Fruit fly (Drosophila melanogaster) whole organism, embryonic: ENCODE results near the gene CG32026.
A peak's percentile ranks its signal among the peaks of the same experiment; 100 is the strongest.

Experiments
- Adf1 ChIP-seq: fragments of 200-800 bp; sonication (Bioruptor generic); IDR thresholded peaks from 2 replicates; pipeline ENCODE4 v1.3.6; 2022; ENCODE audit warnings: missing biosample characterization, missing genetic modification characterization
- Aef1 ChIP-seq: fragments of 200-800 bp; sonication (Bioruptor generic); IDR thresholded peaks from 3 replicates; pipeline ENCODE4 v1.3.6; 2022; ENCODE audit warnings: missing biosample characterization, missing genetic modification characterization
- CG10321 ChIP-seq: fragments of 200-800 bp; sonication (Bioruptor generic); IDR thresholded peaks from 2 replicates; pipeline ENCODE4 v1.3.6; 2022; ENCODE audit warnings: missing biosample characterization, missing genetic modification characterization
- CG10654 ChIP-seq: fragments of 200-800 bp; sonication (Bioruptor generic); optimal IDR thresholded peaks from 2 replicates; lab custom pipeline; 2016; ENCODE audit warnings: missing biosample characterization, missing genetic modification characterization
- CG10959 ChIP-seq: fragments of 200-800 bp; sonication (Bioruptor generic); IDR thresholded peaks from 2 replicates; pipeline ENCODE4 v1.3.6; 2022; ENCODE audit warnings: missing biosample characterization, missing genetic modification characterization
- CG11247 ChIP-seq: fragments of 200-800 bp; sonication (Bioruptor generic); IDR thresholded peaks from 2 replicates; pipeline ENCODE4 v1.3.6; 2022; ENCODE audit warnings: missing biosample characterization, missing genetic modification characterization
- CG14014 ChIP-seq: fragments of 200-800 bp; sonication (Bioruptor generic); IDR thresholded peaks from 2 replicates; pipeline ENCODE4 v1.3.6; 2022; ENCODE audit warnings: missing biosample characterization, missing genetic modification characterization
- CG14441 ChIP-seq: fragments of 200-800 bp; sonication (Bioruptor generic); IDR thresholded peaks from 2 replicates; pipeline ENCODE4 v1.3.6; 2022; ENCODE audit warnings: missing biosample characterization, missing genetic modification characterization
- CG18764 ChIP-seq: fragments of 200-800 bp; sonication (Bioruptor generic); optimal IDR thresholded peaks from 3 replicates; lab custom pipeline; 2016; ENCODE audit warnings: missing biosample characterization, missing genetic modification characterization
- CG4404 ChIP-seq: fragments of 200-800 bp; sonication (Bioruptor generic); IDR thresholded peaks from 2 replicates; pipeline ENCODE4 v1.3.6; 2022; ENCODE audit warnings: missing biosample characterization, missing genetic modification characterization
- CG4617 ChIP-seq: fragments of 200-800 bp; sonication (Bioruptor generic); optimal IDR thresholded peaks from 3 replicates; lab custom pipeline; 2016; ENCODE audit warnings: missing biosample characterization, missing genetic modification characterization, borderline replicate concordance
- CG4854 ChIP-seq: fragments of 200-800 bp; sonication (Bioruptor generic); optimal IDR thresholded peaks from 2 replicates; lab custom pipeline; 2016; ENCODE audit warnings: missing biosample characterization, missing genetic modification characterization, inconsistent platforms
- CG7372 ChIP-seq: fragments of 200-800 bp; sonication (Bioruptor generic); IDR thresholded peaks from 2 replicates; pipeline ENCODE4 v1.3.6; 2022; ENCODE audit warnings: missing biosample characterization, missing genetic modification characterization
- CG7928 ChIP-seq: fragments of 200-800 bp; sonication (Bioruptor generic); optimal IDR thresholded peaks from 2 replicates; lab custom pipeline; 2017; ENCODE audit warnings: missing biosample characterization, mild to moderate bottlenecking, missing genetic modification characterization
- CHES-1-like ChIP-seq: fragments of 200-800 bp; sonication (Bioruptor generic); optimal IDR thresholded peaks from 2 replicates; lab custom pipeline; 2016; ENCODE audit warnings: missing biosample characterization, missing genetic modification characterization
- Chrac-16 ChIP-seq: fragments of 200-800 bp; sonication (Bioruptor generic); optimal IDR thresholded peaks from 3 replicates; lab custom pipeline; 2016; ENCODE audit warnings: missing biosample characterization, missing genetic modification characterization
- D19B ChIP-seq: fragments of 200-800 bp; sonication (Bioruptor generic); optimal IDR thresholded peaks from 2 replicates; lab custom pipeline; 2017; ENCODE audit warnings: missing biosample characterization, mild to moderate bottlenecking, missing genetic modification characterization
- Dek ChIP-seq: fragments of 200-800 bp; sonication (Bioruptor generic); optimal IDR thresholded peaks from 3 replicates; lab custom pipeline; 2019; ENCODE audit warnings: missing biosample characterization, mild to moderate bottlenecking, missing genetic modification characterization, moderate library complexity
- Dip3 ChIP-seq: fragments of 200-800 bp; sonication (Bioruptor generic); optimal IDR thresholded peaks from 3 replicates; lab custom pipeline; 2016; ENCODE audit warnings: missing biosample characterization, missing genetic modification characterization
- Dref ChIP-seq: fragments of 200-800 bp; sonication (Bioruptor generic); IDR thresholded peaks from 2 replicates; pipeline ENCODE4 v1.3.6; 2022; ENCODE audit warnings: missing biosample characterization, missing genetic modification characterization
- ERR ChIP-seq: fragments of 200-800 bp; sonication (Bioruptor generic); optimal IDR thresholded peaks from 2 replicates; lab custom pipeline; 2016; ENCODE audit warnings: missing biosample characterization, missing genetic modification characterization
- Gsc ChIP-seq: fragments of 200-800 bp; sonication (Bioruptor generic); IDR thresholded peaks from 2 replicates; pipeline ENCODE4 v1.3.6; 2022; ENCODE audit warnings: missing biosample characterization, missing genetic modification characterization
- Lpt ChIP-seq: fragments of >200 bp; optimal IDR thresholded peaks from 2 replicates; lab custom pipeline; 2018; ENCODE audit warnings: missing biosample characterization, missing genetic modification characterization
- MESR4 ChIP-seq: fragments of 200-800 bp; sonication (Bioruptor generic); optimal IDR thresholded peaks from 2 replicates; lab custom pipeline; 2018; ENCODE audit warnings: missing biosample characterization, mild to moderate bottlenecking, missing genetic modification characterization, moderate library complexity
- NfI ChIP-seq: fragments of 200-800 bp; sonication (Bioruptor generic); optimal IDR thresholded peaks from 3 replicates; lab custom pipeline; 2018; ENCODE audit warnings: missing biosample characterization, mild to moderate bottlenecking, missing genetic modification characterization, moderate library complexity
- Oaz ChIP-seq: fragments of 200-800 bp; sonication (Bioruptor generic); IDR thresholded peaks from 2 replicates; pipeline ENCODE4 v1.3.6; 2022; ENCODE audit warnings: missing biosample characterization, missing genetic modification characterization
- Sry-β ChIP-seq: fragments of 200-800 bp; sonication (Bioruptor generic); optimal IDR thresholded peaks from 2 replicates; lab custom pipeline; 2018; ENCODE audit warnings: missing biosample characterization, mild to moderate bottlenecking, missing genetic modification characterization, moderate library complexity
- Vsx1 ChIP-seq: fragments of 200-800 bp; sonication (Bioruptor generic); optimal IDR thresholded peaks from 2 replicates; lab custom pipeline; 2017; ENCODE audit warnings: missing biosample characterization, mild to moderate bottlenecking, missing genetic modification characterization, missing genetic modification reagents
- abd-A ChIP-seq: fragments of 200-800 bp; sonication (Bioruptor generic); optimal IDR thresholded peaks from 3 replicates; lab custom pipeline; 2019; ENCODE audit warnings: missing biosample characterization, mild to moderate bottlenecking, missing genetic modification characterization, moderate library complexity
- bcd ChIP-seq: fragments of 200-800 bp; sonication (Bioruptor generic); optimal IDR thresholded peaks from 2 replicates; lab custom pipeline; 2017; ENCODE audit warnings: missing biosample characterization, mild to moderate bottlenecking, missing genetic modification characterization
- br ChIP-seq: fragments of >200 bp; optimal IDR thresholded peaks from 2 replicates; lab custom pipeline; 2017
- chn ChIP-seq: fragments of 200-800 bp; sonication (Bioruptor generic); optimal IDR thresholded peaks from 2 replicates; lab custom pipeline; 2016; ENCODE audit warnings: missing biosample characterization, missing genetic modification characterization
- en ChIP-seq: fragments of 200-800 bp; sonication (Bioruptor generic); optimal IDR thresholded peaks from 2 replicates; lab custom pipeline; 2016; ENCODE audit warnings: missing biosample characterization, missing genetic modification characterization
- esg ChIP-seq: fragments of 200-800 bp; sonication (Bioruptor generic); conservative IDR thresholded peaks from 2 replicates; pipeline ENCODE4 v1.3.6; 2022; ENCODE audit warnings: missing biosample characterization, missing genetic modification characterization
- ewg ChIP-seq: fragments of 200-800 bp; sonication (Bioruptor generic); optimal IDR thresholded peaks from 3 replicates; lab custom pipeline; 2017; ENCODE audit warnings: mild to moderate bottlenecking, missing biosample characterization, missing genetic modification reagents, missing genetic modification characterization
- gfzf ChIP-seq: fragments of 200-800 bp; sonication (Bioruptor generic); optimal IDR thresholded peaks from 2 replicates; lab custom pipeline; 2016; ENCODE audit warnings: missing biosample characterization, mild to moderate bottlenecking, missing genetic modification characterization, moderate library complexity
- grn ChIP-seq: fragments of 200-800 bp; sonication (Bioruptor generic); optimal IDR thresholded peaks from 3 replicates; lab custom pipeline; 2017; ENCODE audit warnings: missing biosample characterization, missing genetic modification characterization
- h ChIP-seq: fragments of >200 bp; optimal IDR thresholded peaks from 2 replicates; lab custom pipeline; 2017
- lmd ChIP-seq: fragments of 200-800 bp; sonication (Bioruptor generic); IDR thresholded peaks from 2 replicates; pipeline ENCODE4 v1.3.6; 2022; ENCODE audit warnings: missing biosample characterization, missing genetic modification characterization
- oc ChIP-seq: fragments of 200-800 bp; sonication (Bioruptor generic); optimal IDR thresholded peaks from 2 replicates; lab custom pipeline; 2018; ENCODE audit warnings: missing biosample characterization, mild to moderate bottlenecking, missing genetic modification characterization, moderate library complexity
- onecut ChIP-seq: fragments of 200-800 bp; sonication (Bioruptor generic); IDR thresholded peaks from 2 replicates; pipeline ENCODE4 v1.3.6; 2022; ENCODE audit warnings: missing biosample characterization, missing genetic modification characterization
- psq ChIP-seq: fragments of 200-800 bp; sonication (Bioruptor generic); optimal IDR thresholded peaks from 2 replicates; lab custom pipeline; 2017; ENCODE audit warnings: missing biosample characterization, missing genetic modification characterization
- sens ChIP-seq: fragments of 200-800 bp; sonication (Bioruptor generic); peaks from one replicate; lab custom pipeline; 2016; ENCODE audit warnings: missing biosample characterization, missing genetic modification characterization
- shn ChIP-seq: fragments of 200-800 bp; sonication (Bioruptor generic); optimal IDR thresholded peaks from 3 replicates; lab custom pipeline; 2016; ENCODE audit warnings: missing biosample characterization, missing genetic modification characterization
- sisA ChIP-seq: fragments of 200-800 bp; sonication (Bioruptor generic); IDR thresholded peaks from 2 replicates; pipeline ENCODE4 v1.3.6; 2022; ENCODE audit warnings: missing biosample characterization, missing genetic modification characterization
- sqz ChIP-seq: fragments of 200-800 bp; sonication (Bioruptor generic); optimal IDR thresholded peaks from 3 replicates; lab custom pipeline; 2018; ENCODE audit warnings: missing biosample characterization, mild to moderate bottlenecking, missing genetic modification characterization
- tap ChIP-seq: fragments of 200-800 bp; optimal IDR thresholded peaks from 3 replicates; lab custom pipeline; 2019; ENCODE audit warnings: missing biosample characterization, mild to moderate bottlenecking, missing genetic modification characterization, moderate library complexity
- toy ChIP-seq: fragments of 200-800 bp; sonication (Bioruptor generic); IDR thresholded peaks from 2 replicates; pipeline ENCODE4 v1.3.6; 2022; ENCODE audit warnings: missing biosample characterization, missing genetic modification characterization
- zen2 ChIP-seq: fragments of 200-800 bp; sonication (Bioruptor generic); IDR thresholded peaks from 3 replicates; pipeline ENCODE4 v1.3.6; 2022; ENCODE audit warnings: missing biosample characterization, missing genetic modification characterization; ENCODE audit not compliant: partially characterized antibody

The CG32026 gene

DNA sequence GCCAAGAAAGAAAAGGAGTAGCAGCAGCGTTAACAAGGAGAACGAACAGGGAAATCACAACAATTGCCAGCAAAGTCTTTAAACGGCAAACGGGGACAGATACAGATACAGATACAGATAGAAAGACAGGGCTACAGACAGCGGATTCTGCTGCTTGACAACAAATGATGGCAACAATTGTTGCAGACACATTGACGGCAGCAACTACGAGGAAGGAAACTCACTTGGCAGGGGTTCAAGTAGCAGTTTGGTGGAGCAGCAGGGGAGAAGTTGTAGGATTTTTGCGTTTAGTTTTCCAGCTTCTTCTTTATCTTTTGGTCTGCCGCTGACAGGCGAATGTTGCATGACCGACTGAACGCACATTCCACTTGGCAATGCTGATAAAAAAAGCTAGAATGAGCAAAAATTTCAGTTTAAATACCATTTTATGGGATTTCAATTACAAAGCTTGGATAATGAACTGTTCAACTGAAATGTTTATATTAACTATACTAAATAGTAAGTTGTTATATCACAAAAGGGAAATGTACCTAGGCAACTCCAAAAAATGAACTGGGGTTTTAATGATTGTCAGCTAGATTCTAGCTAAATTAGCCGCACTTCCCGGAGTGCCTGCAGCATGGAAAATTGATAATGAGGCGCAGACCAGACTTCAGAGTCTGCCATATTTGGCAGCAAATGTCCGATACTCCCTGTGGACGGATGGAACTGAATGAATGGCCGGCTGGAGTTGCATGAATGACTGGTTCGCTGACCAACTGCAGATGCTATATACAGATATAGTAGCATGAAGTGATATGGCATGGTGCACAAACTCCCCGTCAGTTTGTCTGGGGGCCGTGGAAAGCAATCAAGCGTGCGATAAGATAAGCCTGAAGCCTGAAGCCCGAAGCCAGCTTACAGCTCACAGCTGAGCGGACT is 14.8 kb downstream of the CG32026 start (continued):
- no peak for TF ChIP-seq MESR4 (GFP tag; lab: Kevin White, UChicago)
- TF ChIP-seq grn (GFP tag; lab: Kevin White, UChicago) = peak; percentile 40
- TF ChIP-seq psq = no peak
- TF ChIP-seq Adf1 (GFP tag; lab: Robert Waterston, UW) = no peak
- TF ChIP-seq Sry-β = peak; percentile 88
- no peak for TF ChIP-seq tap (tag; lab: Kevin White, UChicago)
- TF ChIP-seq zen2 (GFP tag; lab: Robert Waterston, UW) = no peak
- TF ChIP-seq D19B (GFP tag; lab: Kevin White, UChicago) = no peak
- TF ChIP-seq sens = peak; percentile 16
- no peak for TF ChIP-seq Vsx1 (GFP tag; lab: Kevin White, UChicago)
- no peak for TF ChIP-seq toy (GFP tag; lab: Robert Waterston, UW)
- no peak for TF ChIP-seq CG7372
- no peak for TF ChIP-seq CG4617 (GFP tag; lab: Kevin White, UChicago)
- TF ChIP-seq shn (GFP tag; lab: Kevin White, UChicago) = no peak
- no peak for TF ChIP-seq CG4854
- no peak for TF ChIP-seq Gsc
- no peak for TF ChIP-seq Dref (GFP tag; lab: Robert Waterston, UW)

DNA sequence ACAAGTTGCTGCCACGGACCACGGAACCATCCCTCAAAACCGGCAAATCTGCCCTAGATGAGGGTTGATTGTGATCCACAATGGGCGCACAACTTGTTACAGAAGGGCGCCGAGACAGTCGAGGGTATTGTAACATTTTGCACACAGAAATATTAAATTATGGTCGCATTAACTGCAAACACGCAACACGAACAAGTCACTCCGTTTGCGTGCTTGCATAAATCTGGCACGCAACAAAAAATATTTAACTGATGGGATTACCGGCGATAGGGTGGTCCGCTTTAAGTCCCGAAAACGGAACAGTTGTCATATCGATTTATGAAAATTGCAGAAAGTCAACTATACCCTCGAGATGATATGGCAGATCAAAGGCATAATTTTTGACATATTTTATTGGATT is 15.7 kb downstream of the CG32026 start:
- peak; percentile 44 for TF ChIP-seq sens
- TF ChIP-seq oc (tag; lab: Kevin White, UChicago) = peak; percentile 10
- TF ChIP-seq onecut = 0 out of 2 replicates have a peak, but pooled peaks have one; percentile 4
- peak; percentile 10 for TF ChIP-seq abd-A (tag; lab: Kevin White, UChicago)
- TF ChIP-seq CG18764 (GFP tag; lab: Kevin White, UChicago) = no peak
- TF ChIP-seq, all 482 proteins: peak for 4

DNA sequence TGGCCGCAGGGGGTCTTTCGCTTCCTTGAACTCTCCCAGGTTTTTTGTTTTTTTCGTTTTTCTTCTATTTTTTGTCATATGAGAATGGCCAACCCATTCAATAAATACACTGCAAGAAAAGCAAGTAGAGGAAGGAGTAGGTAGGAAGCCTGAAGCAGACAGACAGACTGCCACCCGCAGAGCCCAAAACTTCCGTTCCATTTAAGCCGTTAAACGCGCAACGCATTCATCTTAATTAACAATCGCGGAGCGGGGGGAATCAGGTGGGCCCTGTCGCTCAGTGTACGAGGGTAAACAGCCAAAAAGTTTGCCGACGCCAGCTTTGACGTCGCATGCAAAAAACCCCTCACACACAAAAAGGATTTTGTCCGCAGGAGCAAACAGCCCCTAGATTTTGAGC is 16.6 kb downstream of the CG32026 start:
- TF ChIP-seq CG10959 (GFP tag; lab: Robert Waterston, UW) (peak; percentile 56; the same call in 1 of the 2 replicates), chn (GFP tag; lab: Kevin White, UChicago) (no peak), NfI (GFP tag; lab: Kevin White, UChicago) (peak; percentile 19), CG10654 (no peak), Dip3 (GFP tag; lab: Kevin White, UChicago) (no peak), gfzf (GFP tag; lab: Kevin White, UChicago) (no peak), Oaz (GFP tag; lab: Robert Waterston, UW) (peak; percentile 30; the same call in 1 of the 2 replicates), CG4404 (GFP tag; lab: Robert Waterston, UW) (0 out of 2 replicates have a peak, but pooled peaks have one; percentile 15), lmd (GFP tag; lab: Robert Waterston, UW) (peak; percentile 47), Lpt (GFP tag; lab: Kevin White, UChicago) (no peak), ERR (GFP tag; lab: Kevin White, UChicago) (no peak), Vsx1 (GFP tag; lab: Kevin White, UChicago) (no peak), ewg (GFP tag; lab: Kevin White, UChicago) (peak; percentile 4), esg (GFP tag; lab: Robert Waterston, UW) (0 out of 2 replicates have a peak, but pooled peaks have one; percentile 19), CG11247 (no peak), CG7928 (GFP tag; lab: Kevin White, UChicago) (no peak), sisA (GFP tag; lab: Robert Waterston, UW) (peak; percentile 55; the same call in 1 of the 2 replicates), sqz (GFP tag; lab: Kevin White, UChicago) (peak; percentile 35), en (no peak), CG10321 (GFP tag; lab: Robert Waterston, UW) (no peak), Chrac-16 (GFP tag; lab: Kevin White, UChicago) (peak; percentile 20), h (lab: Kevin White, UChicago) (no peak), CHES-1-like (GFP tag; lab: Kevin White, UChicago) (no peak), bcd (no peak), Aef1 (GFP tag; lab: Robert Waterston, UW) (peak; percentile 35), CG14441 (GFP tag; lab: Robert Waterston, UW) (peak; percentile 74), CG14014 (GFP tag; lab: Robert Waterston, UW) (peak; percentile 48; the same call in 1 of the 2 replicates), br (lab: Kevin White, UChicago) (no peak), Dek (tag; lab: Kevin White, UChicago) (no peak)
